Worm (Caenorhabditis elegans) whole organism, L1 larva: ENCODE data around the gene sulp-8.

Experiments used
- aha-1 ChIP-seq: fragments of 150-350 bp; optimal IDR thresholded peaks from 2 replicates; lab custom pipeline; 2014; ENCODE audit warnings: missing biosample characterization, missing genetic modification characterization
- aly-2 ChIP-seq: fragments of 150-350 bp; optimal IDR thresholded peaks from 2 replicates; lab custom pipeline; 2014; ENCODE audit warnings: missing biosample characterization, missing genetic modification characterization
- blmp-1 ChIP-seq: fragments of 150-350 bp; optimal IDR thresholded peaks from 2 replicates; lab custom pipeline; 2014; ENCODE audit warnings: missing biosample characterization, missing genetic modification characterization
- ceh-63 ChIP-seq: fragments of 200-800 bp; sonication (Bioruptor generic); optimal IDR thresholded peaks from 2 replicates; lab custom pipeline; 2018; ENCODE audit warnings: mild to moderate bottlenecking, missing genetic modification characterization, missing compliant biosample characterization
- ceh-90 ChIP-seq: sonication (generic microtip); optimal IDR thresholded peaks from 2 replicates; lab custom pipeline; 2016; ENCODE audit warnings: missing genetic modification characterization, missing compliant biosample characterization
- ces-1 ChIP-seq: fragments of 150-350 bp; optimal IDR thresholded peaks from 2 replicates; lab custom pipeline; 2014; ENCODE audit warnings: missing biosample characterization, missing genetic modification reagents, missing genetic modification characterization
- efl-1 ChIP-seq, 4 experiments: fragments of 150-350 bp; optimal IDR thresholded peaks in 3 of 4; peaks in 1 of 4; 1 replicate in 1 of 4; 2 replicates in 3 of 4; lab custom pipeline; 2014; ENCODE audit warnings: missing biosample characterization in 2 of 4, missing genetic modification characterization in 2 of 4, missing genetic modification reagents in 2 of 4
- egl-13 ChIP-seq: sonication (generic microtip); optimal IDR thresholded peaks from 2 replicates; lab custom pipeline; 2016; ENCODE audit warnings: missing genotype, missing genetic modification reagents, missing genetic modification characterization, missing compliant biosample characterization
- egl-27 ChIP-seq, 2 experiments: fragments of 150-350 bp in 1 of 2; sonication (generic microtip); optimal IDR thresholded peaks; 3 replicates each; lab custom pipeline; 2017 to 2018; ENCODE audit warnings: missing biosample characterization in 2 of 2, missing genetic modification characterization in 2 of 2, missing genetic modification reagents in 2 of 2
- elt-2 ChIP-seq: sonication (generic microtip); optimal IDR thresholded peaks from 2 replicates; lab custom pipeline; 2016; ENCODE audit warnings: missing genetic modification characterization, mild to moderate bottlenecking, inconsistent platforms, missing compliant biosample characterization, missing genetic modification reagents
- elt-3 ChIP-seq, 6 experiments: fragments of 150-350 bp in 1 of 6; sonication (generic microtip); optimal IDR thresholded peaks; 2 replicates each; lab custom pipeline; 2017 to 2018; ENCODE audit warnings: missing biosample characterization in 6 of 6, missing genetic modification characterization in 6 of 6, inconsistent platforms in 1 of 6
- fos-1 ChIP-seq: fragments of 150-350 bp; optimal IDR thresholded peaks from 2 replicates; lab custom pipeline; 2014; ENCODE audit warnings: missing biosample characterization, missing genetic modification characterization
- hpl-2 ChIP-seq: fragments of 150-350 bp; optimal IDR thresholded peaks from 2 replicates; lab custom pipeline; 2014; ENCODE audit warnings: missing biosample characterization, missing genetic modification reagents, missing genetic modification characterization
- irx-1 ChIP-seq: sonication (generic microtip); optimal IDR thresholded peaks from 2 replicates; lab custom pipeline; 2016; ENCODE audit warnings: missing genetic modification characterization, missing compliant biosample characterization
- jun-1 ChIP-seq: fragments of 150-350 bp; optimal IDR thresholded peaks from 2 replicates; lab custom pipeline; 2014; ENCODE audit warnings: missing biosample characterization, missing genetic modification reagents, missing genetic modification characterization
- lin-13 ChIP-seq: fragments of 150-350 bp; optimal IDR thresholded peaks from 2 replicates; lab custom pipeline; 2014; ENCODE audit warnings: missing biosample characterization, missing genetic modification reagents, missing genetic modification characterization
- lin-15B ChIP-seq: fragments of 150-350 bp; sonication (generic microtip); optimal IDR thresholded peaks from 3 replicates; lab custom pipeline; 2014; ENCODE audit warnings: missing biosample characterization, missing genetic modification characterization
- lin-35 ChIP-seq, 2 experiments: fragments of 150-350 bp; optimal IDR thresholded peaks; 2 replicates each; lab custom pipeline; 2014; ENCODE audit warnings: missing biosample characterization in 2 of 2, missing genetic modification characterization in 2 of 2, missing genetic modification reagents in 2 of 2
- lsy-2 ChIP-seq, 2 experiments: fragments of 150-350 bp; optimal IDR thresholded peaks; 2 replicates each; lab custom pipeline; 2014; ENCODE audit warnings: missing biosample characterization in 2 of 2, missing genetic modification characterization in 2 of 2
- mef-2 ChIP-seq: fragments of 150-350 bp; optimal IDR thresholded peaks from 2 replicates; lab custom pipeline; 2014; ENCODE audit warnings: missing biosample characterization, missing genetic modification characterization
- nhr-12 ChIP-seq: sonication (generic microtip); optimal IDR thresholded peaks from 2 replicates; lab custom pipeline; 2017; ENCODE audit warnings: missing biosample characterization, missing genetic modification characterization
- nhr-20 ChIP-seq: sonication (generic microtip); optimal IDR thresholded peaks from 2 replicates; lab custom pipeline; 2016; ENCODE audit warnings: mild to moderate bottlenecking, missing genetic modification characterization, missing compliant biosample characterization
- nhr-47 ChIP-seq: sonication (generic microtip); optimal IDR thresholded peaks from 2 replicates; lab custom pipeline; 2016; ENCODE audit warnings: mild to moderate bottlenecking, missing genetic modification characterization, moderate library complexity, missing compliant biosample characterization
- nhr-85 ChIP-seq: sonication (generic microtip); peaks from one replicate; lab custom pipeline; 2016; ENCODE audit warnings: missing genetic modification characterization, inconsistent platforms, missing compliant biosample characterization
- nhr-90 ChIP-seq: sonication (generic microtip); optimal IDR thresholded peaks from 2 replicates; lab custom pipeline; 2016; ENCODE audit warnings: mild to moderate bottlenecking, missing genetic modification characterization, missing compliant biosample characterization; ENCODE audit not compliant: poor library complexity
- rnt-1 ChIP-seq: sonication (generic microtip); optimal IDR thresholded peaks from 2 replicates; lab custom pipeline; 2016; ENCODE audit warnings: mild to moderate bottlenecking, missing genetic modification characterization, moderate library complexity, missing compliant biosample characterization
- snu-23 ChIP-seq: sonication (generic microtip); optimal IDR thresholded peaks from 2 replicates; lab custom pipeline; 2016; ENCODE audit warnings: missing genetic modification characterization, missing compliant biosample characterization
- sup-37 ChIP-seq: fragments of 200-800 bp; sonication (Bioruptor generic); optimal IDR thresholded peaks from 2 replicates; lab custom pipeline; 2018; ENCODE audit warnings: mild to moderate bottlenecking, missing genetic modification characterization, missing compliant biosample characterization
- unc-62 ChIP-seq: fragments of 150-350 bp; optimal IDR thresholded peaks from 2 replicates; lab custom pipeline; 2014; ENCODE audit warnings: missing biosample characterization, missing genetic modification reagents, missing genetic modification characterization
- unc-86 ChIP-seq: sonication (generic microtip); optimal IDR thresholded peaks from 2 replicates; lab custom pipeline; 2016; ENCODE audit warnings: missing genetic modification characterization, missing compliant biosample characterization
- unc-98 ChIP-seq: fragments of 200-800 bp; sonication (Bioruptor generic); IDR thresholded peaks from 2 replicates; pipeline ENCODE4 v1.3.6; 2022; ENCODE audit warnings: missing genetic modification characterization, missing compliant biosample characterization
- xbp-1 ChIP-seq: sonication (generic microtip); optimal IDR thresholded peaks from 2 replicates; lab custom pipeline; 2016; ENCODE audit warnings: missing genetic modification characterization, missing compliant biosample characterization
- zip-4 ChIP-seq: fragments of 200-800 bp; sonication (Bioruptor generic); optimal IDR thresholded peaks from 2 replicates; lab custom pipeline; 2018; ENCODE audit warnings: mild to moderate bottlenecking, missing genetic modification characterization, moderate library complexity, missing compliant biosample characterization
- ztf-11 ChIP-seq, 2 experiments: sonication (generic microtip); optimal IDR thresholded peaks; 2 replicates each; lab custom pipeline; 2016 to 2017; ENCODE audit warnings: missing genetic modification characterization in 2 of 2, missing biosample characterization in 1 of 2, missing compliant biosample characterization in 1 of 2
- ztf-4 ChIP-seq: fragments of 150-350 bp; optimal IDR thresholded peaks from 2 replicates; lab custom pipeline; 2014; ENCODE audit warnings: missing biosample characterization, missing genetic modification characterization

The sulp-8 gene

DNA sequence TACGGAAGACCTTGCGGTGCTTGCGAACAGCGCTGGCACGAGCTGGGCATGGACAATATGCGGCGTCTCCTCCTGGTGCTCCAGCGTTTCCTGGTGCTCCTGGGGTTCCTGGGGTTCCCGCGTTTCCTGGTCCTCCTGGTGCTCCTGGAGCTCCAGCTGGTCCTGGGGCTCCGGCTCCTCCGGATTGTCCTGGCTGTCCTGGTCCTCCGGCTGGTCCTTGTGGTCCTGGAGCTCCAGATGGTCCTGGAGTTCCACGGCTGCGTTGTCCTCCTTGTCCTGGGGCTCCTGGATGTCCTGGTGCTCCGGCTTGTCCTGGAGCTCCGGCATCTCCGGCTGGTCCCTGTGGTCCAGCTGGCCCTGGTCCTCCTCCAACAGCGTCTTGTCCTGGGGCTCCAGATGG, 41.1 kb downstream of the sulp-8 start:
- TF ChIP-seq unc-98 (GFP tag; lab: Robert Waterston, UW): no peak
- TF ChIP-seq ztf-4 (tag; lab: Kevin White, UChicago): no peak
- no peak for TF ChIP-seq nhr-47 (tag; lab: Kevin White, UChicago)
- no peak for TF ChIP-seq ces-1 (GFP tag; lab: Kevin White, UChicago)
- TF ChIP-seq aly-2 (tag; lab: Kevin White, UChicago): no peak
- TF ChIP-seq elt-3 (tag; optimal IDR thresholded peaks at IDR 0.05; lab: Kevin White, UChicago): no peak
- TF ChIP-seq zip-4 (GFP tag; lab: Kevin White, UChicago): no peak
- TF ChIP-seq efl-1 (optimal IDR thresholded peaks at IDR 0.05; lab: Kevin White, UChicago): no peak
- TF ChIP-seq efl-1 (GFP tag; optimal IDR thresholded peaks at IDR 0.05 in 1 of 2; lab: Kevin White, UChicago): no peak
- no peak for TF ChIP-seq nhr-90 (tag; lab: Kevin White, UChicago)
- no peak for TF ChIP-seq xbp-1 (tag; lab: Kevin White, UChicago)
- TF ChIP-seq nhr-12 (tag; lab: Kevin White, UChicago): no peak
- no peak for TF ChIP-seq fos-1 (tag; lab: Kevin White, UChicago)
- TF ChIP-seq nhr-85: no peak
- TF ChIP-seq unc-86 (tag; lab: Kevin White, UChicago): no peak
- TF ChIP-seq lin-13 (GFP tag; lab: Kevin White, UChicago): no peak
- TF ChIP-seq, all 84 proteins: peak for 0

DNA sequence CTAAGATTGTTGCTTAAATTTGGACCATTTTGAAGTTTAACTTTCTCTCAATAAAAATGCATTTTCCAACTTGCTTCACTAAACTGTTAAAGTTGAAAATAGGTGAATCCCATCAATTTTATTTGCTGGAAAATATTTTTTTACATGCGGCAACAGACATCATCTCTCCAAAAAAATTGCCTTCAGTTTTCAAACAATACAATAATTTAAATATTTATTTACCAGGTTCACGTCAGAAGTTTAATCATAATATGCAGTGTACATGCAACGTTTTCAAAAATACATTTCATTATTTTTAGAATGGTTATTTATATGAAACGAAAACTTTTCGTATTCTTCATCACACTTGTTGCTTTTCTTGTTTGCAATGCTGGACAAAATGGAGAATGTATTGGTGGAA, 42.5 kb downstream of the sulp-8 start, which contains the start of gene T06E4.5:
TSS of gene T06E4.5 (plus strand) at position 301 of the 400 bp plus-strand sequence.
- TF ChIP-seq blmp-1: no peak
- no peak for TF ChIP-seq lin-35 (GFP tag; optimal IDR thresholded peaks at IDR 0.05; lab: Kevin White, UChicago)
- TF ChIP-seq ceh-63 (GFP tag; lab: Kevin White, UChicago): no peak

DNA sequence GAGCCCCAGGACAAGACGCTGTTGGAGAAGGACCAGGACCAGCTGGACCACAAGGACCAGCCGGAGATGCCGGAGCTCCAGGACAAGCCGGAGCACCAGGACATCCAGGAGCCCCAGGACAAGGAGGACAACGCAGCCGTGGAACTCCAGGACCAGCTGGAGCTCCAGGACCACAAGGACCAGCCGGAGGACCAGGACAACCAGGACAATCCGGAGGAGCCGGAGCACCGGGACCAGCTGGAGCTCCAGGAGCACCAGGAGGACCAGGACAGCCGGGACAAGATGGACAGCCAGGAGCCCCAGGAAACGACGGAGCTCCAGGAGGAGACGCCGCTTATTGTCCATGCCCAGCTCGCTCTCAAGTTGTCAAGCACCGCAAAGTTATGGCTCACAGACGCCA, 42.9 kb downstream of the sulp-8 start:
- TF ChIP-seq lin-15B (tag; lab: Kevin White, UChicago): no peak
- TF ChIP-seq hpl-2 (GFP tag; lab: Kevin White, UChicago): no peak
- no peak for TF ChIP-seq irx-1 (tag; lab: Kevin White, UChicago)
- no peak for TF ChIP-seq aha-1 (tag; lab: Kevin White, UChicago)
- no peak for TF ChIP-seq nhr-20 (tag; lab: Kevin White, UChicago)
- TF ChIP-seq snu-23 (GFP tag; lab: Kevin White, UChicago): no peak
- no peak for TF ChIP-seq lsy-2 (tag; optimal IDR thresholded peaks at IDR 0.05; lab: Kevin White, UChicago)
- no peak for TF ChIP-seq egl-27 (tag; optimal IDR thresholded peaks at IDR 0.05; lab: Kevin White, UChicago)
- no peak for TF ChIP-seq ztf-11 (tag; optimal IDR thresholded peaks at IDR 0.05; lab: Kevin White, UChicago)
- TF ChIP-seq elt-2 (tag; lab: Kevin White, UChicago): no peak
- TF ChIP-seq xbp-1 (tag; lab: Kevin White, UChicago): no peak
- TF ChIP-seq, all 84 proteins: peak for 0

DNA sequence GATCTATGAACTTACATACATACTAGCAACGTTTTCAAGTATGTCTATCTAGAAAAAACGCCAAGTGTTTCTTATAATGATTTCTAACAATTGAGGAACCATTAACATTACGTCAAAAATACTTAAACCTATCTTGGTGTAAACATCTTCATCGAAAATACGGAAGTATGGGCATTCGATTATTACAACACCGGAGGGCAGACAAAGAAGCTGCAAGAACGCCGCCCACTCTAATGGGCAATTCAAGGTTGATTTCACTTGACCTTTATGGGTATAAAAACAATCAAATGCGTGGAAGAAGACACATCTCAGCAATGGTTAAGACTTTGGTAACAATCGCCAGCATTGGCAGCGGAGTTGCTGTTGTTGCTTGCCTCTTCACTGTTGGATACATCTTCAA, 43.8 kb downstream of the sulp-8 start, which contains the start of gene col-146:
TSS of gene col-146 (plus strand) at position 301 of the 400 bp plus-strand sequence.
- TF ChIP-seq lin-13 (GFP tag; lab: Kevin White, UChicago): no peak
- TF ChIP-seq egl-13 (tag; lab: Kevin White, UChicago): no peak
- TF ChIP-seq sup-37 (GFP tag; lab: Kevin White, UChicago): no peak
- no peak for TF ChIP-seq unc-98 (GFP tag; lab: Robert Waterston, UW)
- no peak for TF ChIP-seq lin-15B (tag; lab: Kevin White, UChicago)
- no peak for TF ChIP-seq rnt-1
- no peak for TF ChIP-seq ztf-11 (tag; optimal IDR thresholded peaks at IDR 0.05; lab: Kevin White, UChicago)
- no peak for TF ChIP-seq unc-62 (GFP tag; lab: Kevin White, UChicago)

DNA sequence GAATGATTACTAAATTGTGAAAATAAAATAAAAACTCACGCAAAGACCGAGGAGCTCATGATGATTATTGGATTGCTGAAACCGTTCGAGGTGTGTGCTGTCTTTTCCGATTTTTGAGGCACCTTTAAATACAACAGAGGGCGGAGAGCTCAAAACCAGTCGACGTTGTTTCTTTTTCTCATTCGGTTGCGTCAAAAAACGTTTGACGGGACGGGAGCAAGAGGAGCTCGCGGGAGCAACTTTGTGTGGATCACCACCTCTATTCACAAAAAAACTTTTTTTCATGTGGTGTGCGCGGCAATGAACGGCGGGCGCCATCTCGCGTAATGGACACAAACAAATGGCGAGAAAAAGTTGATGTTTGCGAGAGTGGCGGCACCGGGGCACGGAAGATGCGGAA, 44.4 kb downstream of the sulp-8 start, which contains the start of gene idpc-3:
TSS of gene idpc-3 (minus strand) at position 101 of the 400 bp plus-strand sequence.
- TF ChIP-seq mef-2 (no peak), ceh-90 (tag; lab: Kevin White, UChicago) (no peak), jun-1 (tag; lab: Kevin White, UChicago) (no peak), efl-1 (optimal IDR thresholded peaks at IDR 0.05; lab: Kevin White, UChicago) (no peak), efl-1 (GFP tag; optimal IDR thresholded peaks at IDR 0.05 in 1 of 2; lab: Kevin White, UChicago) (peak in 1 of 2 experiments; percentile 21)
